Worm (Caenorhabditis elegans): ENCODE results near the gene grl-21.
A peak's percentile ranks its signal among the peaks of the same experiment; 100 is the strongest.
"Not testable (repeated sequence)": the region's sequence is repeated elsewhere in the genome, so short reads cannot be mapped to it uniquely, and the experiment has no call there.

The grl-21 gene

DNA sequence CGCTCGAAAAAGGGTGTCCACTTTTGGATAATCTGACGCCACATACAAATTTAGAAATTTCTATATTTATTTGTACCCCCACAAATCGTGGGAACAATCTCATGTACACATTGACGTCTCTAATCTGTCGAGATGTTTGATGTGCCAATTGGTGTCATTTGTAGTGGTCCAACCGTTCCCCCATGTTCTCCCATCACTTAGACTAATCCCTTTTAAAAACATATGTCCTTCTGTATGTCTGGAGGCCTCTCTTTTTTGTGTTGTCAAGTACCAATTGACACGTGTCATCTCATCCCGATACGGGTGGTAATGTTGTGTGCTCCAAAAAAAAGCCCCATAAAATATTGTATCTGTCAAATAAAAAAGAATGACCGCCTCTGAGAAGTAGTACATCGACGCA lies 8.1 kb downstream of the grl-21 start:
- peak; percentile 94 for TF ChIP-seq nhr-2 (tag; optimal IDR thresholded peaks at IDR 0.05)
- TF ChIP-seq snpc-4 (tag; optimal IDR thresholded peaks at IDR 0.05): no peak

DNA sequence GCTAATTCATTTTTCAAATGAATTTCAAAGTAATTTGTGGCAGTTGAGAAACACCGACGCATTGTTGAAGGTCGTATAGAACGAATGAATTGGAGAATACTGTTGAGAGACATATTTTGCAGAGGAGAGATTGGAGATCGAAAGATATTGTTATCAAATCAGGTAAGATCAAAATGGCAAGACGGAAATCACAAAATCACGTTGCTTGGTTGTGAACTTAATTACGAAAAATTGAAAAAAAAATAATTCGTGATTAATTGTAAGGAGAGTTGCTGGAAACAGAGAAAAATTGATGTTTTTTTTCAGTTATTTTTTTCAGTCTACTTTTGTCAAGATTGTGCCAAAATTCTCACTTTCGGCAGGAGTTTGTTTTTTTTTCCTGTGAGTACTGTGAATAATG lies 12.8 kb downstream of the grl-21 start, which contains the start of gene T25B9.1:
Gene T25B9.1, minus strand, starts transcription at position 101 of the 400 bp plus-strand sequence.
- TF ChIP-seq cnd-1 (tag; optimal IDR thresholded peaks at IDR 0.05): no peak
- TF ChIP-seq unc-62 (GFP tag; optimal IDR thresholded peaks at IDR 0.05): no peak
- no peak for TF ChIP-seq lsy-2 (tag; optimal IDR thresholded peaks at IDR 0.05)
- TF ChIP-seq nhr-28 (tag; optimal IDR thresholded peaks at IDR 0.05): no peak
- TF ChIP-seq unc-120 (tag; optimal IDR thresholded peaks at IDR 0.05; ENCODE audit: poor library complexity, severe bottlenecking): no peak
- TF ChIP-seq ceh-43 (GFP tag; optimal IDR thresholded peaks at IDR 0.05): no peak
- no peak for TF ChIP-seq ztf-11 (tag; optimal IDR thresholded peaks at IDR 0.05)
- no peak for TF ChIP-seq hlh-1 (tag; optimal IDR thresholded peaks at IDR 0.05)
- TF ChIP-seq unc-39 (tag; optimal IDR thresholded peaks at IDR 0.05): no peak
- no peak for TF ChIP-seq mep-1 (tag; optimal IDR thresholded peaks at IDR 0.05)
- no peak for TF ChIP-seq mls-2 (tag; optimal IDR thresholded peaks at IDR 0.05)
- no peak for TF ChIP-seq zip-8 (tag; optimal IDR thresholded peaks at IDR 0.05)

- not testable (repeated sequence) for TF ChIP-seq ham-2, tbx-8, unc-62 (GFP tag; optimal IDR thresholded peaks at IDR 0.05)
These were observed 14.5 kb downstream of the grl-21 start, which contains the start of gene T25B9.2 for ce11 chrIV:10751740-10752139. TSS of gene T25B9.2 (minus strand) at chrIV:10751840.

DNA sequence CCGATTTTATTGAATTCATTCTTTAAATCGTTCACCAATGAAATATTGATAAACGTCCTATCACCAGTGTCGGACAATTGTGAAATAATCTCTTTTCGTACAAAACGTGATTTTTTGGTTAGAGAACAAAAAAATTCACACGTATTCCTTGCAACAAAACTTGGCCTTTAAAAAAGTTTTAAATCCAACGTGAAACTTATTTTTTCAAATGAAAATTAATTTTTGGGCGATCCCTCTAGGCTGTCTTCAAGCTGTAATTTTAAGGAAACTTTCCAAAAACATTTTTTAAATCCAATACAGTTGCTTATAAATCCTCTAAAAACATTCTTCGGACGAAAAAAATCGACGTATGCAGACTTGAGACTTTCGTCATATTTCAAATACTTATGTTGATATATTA lies 17.4 kb downstream of the grl-21 start, which contains the start of gene T25B9.5:
Gene T25B9.5, minus strand, starts transcription at position 101 of the 400 bp plus-strand sequence.
- no peak for TF ChIP-seq ceh-39 (tag; optimal IDR thresholded peaks at IDR 0.05)

DNA sequence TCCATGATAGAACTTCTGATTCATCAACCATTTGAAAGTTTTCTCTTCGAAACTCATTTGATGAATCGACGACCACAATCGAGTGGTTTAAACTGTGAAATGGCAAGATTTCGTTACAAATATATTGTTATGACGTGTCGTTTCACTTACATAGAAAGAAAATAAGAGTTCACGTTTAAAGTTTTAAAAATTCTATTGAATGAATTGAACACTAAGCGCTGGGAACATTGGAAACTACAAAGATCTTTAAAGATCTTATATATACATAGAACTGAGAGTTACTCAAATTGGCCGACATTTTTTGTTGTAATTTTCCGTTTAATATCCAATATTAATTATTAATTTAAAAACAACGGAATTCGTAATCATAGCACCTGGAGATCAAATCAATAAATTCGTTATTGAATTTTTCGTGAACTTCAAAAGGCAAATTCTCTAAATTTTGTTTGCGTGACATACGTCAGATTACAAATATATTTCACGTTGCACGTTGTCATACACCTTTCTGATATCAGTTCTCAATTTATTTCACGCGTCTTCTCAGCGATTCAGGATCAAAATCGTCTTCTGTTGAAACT lies 20.4 kb downstream of the grl-21 start, which contains the start of the genes T25B9.4 and T25B9.6:
Gene T25B9.4, minus strand, starts transcription at position 101 of the 578 bp plus-strand sequence.
Gene T25B9.6, plus strand, starts transcription at position 528 of the 578 bp plus-strand sequence.
- no peak for TF ChIP-seq blmp-1 (tag; optimal IDR thresholded peaks at IDR 0.05)
- no peak for TF ChIP-seq tbx-8 (GFP tag; optimal IDR thresholded peaks at IDR 0.05)
- no peak for TF ChIP-seq hlh-1 (tag; optimal IDR thresholded peaks at IDR 0.05)
- TF ChIP-seq mab-5 (tag; optimal IDR thresholded peaks at IDR 0.05): no peak
- TF ChIP-seq mls-2 (tag; optimal IDR thresholded peaks at IDR 0.05): no peak
- no peak for TF ChIP-seq elt-3 (tag; optimal IDR thresholded peaks at IDR 0.05)
- no peak for TF ChIP-seq nhr-2 (tag; optimal IDR thresholded peaks at IDR 0.05)
- TF ChIP-seq pha-4 (tag; optimal IDR thresholded peaks at IDR 0.05): no peak
- no peak for TF ChIP-seq unc-39 (tag; optimal IDR thresholded peaks at IDR 0.05)
- TF ChIP-seq ceh-83 (GFP tag; optimal IDR thresholded peaks at IDR 0.05): no peak
- TF ChIP-seq ceh-39 (tag; optimal IDR thresholded peaks at IDR 0.05): no peak
- TF ChIP-seq mep-1 (tag; optimal IDR thresholded peaks at IDR 0.05): no peak
- no peak for TF ChIP-seq snpc-4 (tag; optimal IDR thresholded peaks at IDR 0.05)
- TF ChIP-seq nhr-76 (tag; optimal IDR thresholded peaks at IDR 0.05): no peak
- TF ChIP-seq M03D4.4 (tag; optimal IDR thresholded peaks at IDR 0.05): no peak

ce11 chrIV:10761344-10761743 lies 24.1 kb downstream of the grl-21 start, which contains the start of gene ugt-54:
TSS of gene ugt-54 (plus strand) at chrIV:10761698.
- TF ChIP-seq nhr-12 (tag; optimal IDR thresholded peaks at IDR 0.05) (no peak), tbx-8 (GFP tag; optimal IDR thresholded peaks at IDR 0.05) (no peak), snpc-4 (tag; optimal IDR thresholded peaks at IDR 0.05) (no peak), hlh-1 (tag; optimal IDR thresholded peaks at IDR 0.05) (no peak), mls-2 (tag; optimal IDR thresholded peaks at IDR 0.05) (no peak), mab-5 (tag; optimal IDR thresholded peaks at IDR 0.05) (no peak), ceh-39 (tag; optimal IDR thresholded peaks at IDR 0.05) (no peak), pha-4 (tag; optimal IDR thresholded peaks at IDR 0.05) (no peak), ham-2 (GFP tag; optimal IDR thresholded peaks at IDR 0.05) (no peak), sptf-1 (tag; optimal IDR thresholded peaks at IDR 0.05) (no peak), sem-2 (GFP tag; optimal IDR thresholded peaks at IDR 0.05) (no peak), nhr-237 (tag; optimal IDR thresholded peaks at IDR 0.05) (no peak)

DNA sequence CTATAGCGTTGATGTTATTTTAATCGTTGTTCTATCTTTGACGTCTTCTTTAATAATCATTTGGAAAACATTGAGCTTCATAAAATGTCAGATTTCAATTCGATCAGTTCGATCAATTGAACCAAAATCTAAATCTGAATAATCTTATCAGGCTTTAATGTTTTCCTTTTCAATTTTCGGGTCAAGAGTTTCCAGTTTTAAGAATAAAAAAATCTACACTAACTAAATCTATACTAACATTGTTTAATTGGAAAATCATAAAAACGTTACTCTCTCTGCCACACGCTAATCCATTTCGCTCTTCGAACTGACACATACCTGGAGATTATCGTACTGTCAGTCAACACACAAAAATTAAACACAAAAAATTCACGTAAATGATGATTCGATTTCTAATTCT lies 26.9 kb downstream of the grl-21 start, which contains the start of gene T25B9.11:
Gene T25B9.11, plus strand, starts transcription at position 301 of the 400 bp plus-strand sequence.
- TF ChIP-seq sem-2 (GFP tag; optimal IDR thresholded peaks at IDR 0.05) (no peak), hlh-1 (tag; optimal IDR thresholded peaks at IDR 0.05) (no peak), M03D4.4 (tag; optimal IDR thresholded peaks at IDR 0.05) (no peak), elt-3 (tag; optimal IDR thresholded peaks at IDR 0.05) (no peak), ztf-11 (tag; optimal IDR thresholded peaks at IDR 0.05) (no peak), ceh-39 (tag; optimal IDR thresholded peaks at IDR 0.05) (no peak), unc-39 (tag; optimal IDR thresholded peaks at IDR 0.05) (no peak), cnd-1 (tag; optimal IDR thresholded peaks at IDR 0.05) (no peak), zip-8 (tag; optimal IDR thresholded peaks at IDR 0.05) (no peak), nhr-2 (tag; optimal IDR thresholded peaks at IDR 0.05) (no peak), ceh-43 (GFP tag; optimal IDR thresholded peaks at IDR 0.05) (no peak), mep-1 (tag; optimal IDR thresholded peaks at IDR 0.05) (no peak), mls-2 (tag; optimal IDR thresholded peaks at IDR 0.05) (no peak), nhr-28 (tag; optimal IDR thresholded peaks at IDR 0.05) (no peak), unc-120 (tag; optimal IDR thresholded peaks at IDR 0.05; ENCODE audit: poor library complexity, severe bottlenecking) (no peak), nhr-76 (tag; optimal IDR thresholded peaks at IDR 0.05) (no peak), ceh-83 (GFP tag; optimal IDR thresholded peaks at IDR 0.05) (no peak), pha-4 (tag; optimal IDR thresholded peaks at IDR 0.05) (no peak), elt-1 (tag; optimal IDR thresholded peaks at IDR 0.05; ENCODE audit: borderline replicate concordance, insufficient read depth) (no peak), nhr-12 (tag; optimal IDR thresholded peaks at IDR 0.05) (no peak)

Measured in whole organism, mixed stage, embryonic.